Fruit fly (Drosophila melanogaster) whole organism, embryonic: ENCODE results near the gene CG6689.

Source experiments
- Atf6 ChIP-seq: fragments of 200-800 bp; sonication (Bioruptor generic); IDR thresholded peaks from 2 replicates; pipeline ENCODE4 v1.3.6; 2022; ENCODE audit warnings: missing biosample characterization, missing genetic modification characterization
- B-H1 ChIP-seq: fragments of 200-800 bp; sonication (Bioruptor generic); IDR thresholded peaks from 3 replicates; pipeline ENCODE4 v1.3.6; 2022; ENCODE audit warnings: missing biosample characterization, missing genetic modification characterization
- BtbVII ChIP-seq: fragments of 200-800 bp; sonication (Bioruptor generic); optimal IDR thresholded peaks from 3 replicates; lab custom pipeline; 2017; ENCODE audit warnings: missing biosample characterization, mild to moderate bottlenecking, missing genetic modification characterization
- CG1024 ChIP-seq: fragments of 200-800 bp; sonication (Bioruptor generic); IDR thresholded peaks from 2 replicates; pipeline ENCODE4 v1.3.6; 2022; ENCODE audit warnings: missing biosample characterization, missing genetic modification characterization
- CG11398 ChIP-seq: fragments of 200-800 bp; sonication (Bioruptor generic); optimal IDR thresholded peaks from 2 replicates; lab custom pipeline; 2016; ENCODE audit warnings: missing biosample characterization, missing genetic modification characterization
- CG11560 ChIP-seq: fragments of 200-800 bp; sonication (Bioruptor generic); IDR thresholded peaks from 3 replicates; pipeline ENCODE4 v1.3.6; 2022; ENCODE audit warnings: missing biosample characterization, missing genetic modification characterization
- CG11695 ChIP-seq: fragments of 200-800 bp; sonication (Bioruptor generic); IDR thresholded peaks from 3 replicates; pipeline ENCODE4 v1.3.6; 2022; ENCODE audit warnings: missing biosample characterization, missing genetic modification characterization
- CG12236 ChIP-seq: fragments of 200-800 bp; sonication (Bioruptor generic); optimal IDR thresholded peaks from 2 replicates; lab custom pipeline; 2016; ENCODE audit warnings: missing biosample characterization, missing genetic modification characterization
- CG12391 ChIP-seq: fragments of 200-800 bp; sonication (Bioruptor generic); optimal IDR thresholded peaks from 3 replicates; lab custom pipeline; 2018; ENCODE audit warnings: missing biosample characterization, mild to moderate bottlenecking, missing genetic modification characterization, moderate library complexity
- CG13296 ChIP-seq: fragments of 200-800 bp; sonication (Bioruptor generic); optimal IDR thresholded peaks from 3 replicates; lab custom pipeline; 2018; ENCODE audit warnings: missing biosample characterization, mild to moderate bottlenecking, missing genetic modification characterization
- CG1529 ChIP-seq: fragments of 200-800 bp; sonication (Bioruptor generic); optimal IDR thresholded peaks from 3 replicates; lab custom pipeline; 2018; ENCODE audit warnings: missing biosample characterization, missing genetic modification characterization
- CG15479 ChIP-seq: fragments of 200-800 bp; sonication (Bioruptor generic); optimal IDR thresholded peaks from 3 replicates; lab custom pipeline; 2019; ENCODE audit warnings: missing biosample characterization, mild to moderate bottlenecking, missing genetic modification characterization, moderate library complexity
- CG15514 ChIP-seq: fragments of 200-800 bp; sonication (Bioruptor generic); optimal IDR thresholded peaks from 3 replicates; lab custom pipeline; 2017; ENCODE audit warnings: missing biosample characterization, missing genetic modification characterization, mild to moderate bottlenecking, moderate library complexity, missing genetic modification reagents
- CG15696 ChIP-seq: fragments of 200-800 bp; sonication (Bioruptor generic); optimal IDR thresholded peaks from 2 replicates; lab custom pipeline; 2019; ENCODE audit warnings: missing biosample characterization, mild to moderate bottlenecking, missing genetic modification characterization, moderate library complexity
- CG1603 ChIP-seq: fragments of 200-800 bp; sonication (Bioruptor generic); optimal IDR thresholded peaks from 2 replicates; lab custom pipeline; 2019; ENCODE audit warnings: missing biosample characterization, mild to moderate bottlenecking, missing genetic modification characterization, moderate library complexity
- CG18476 ChIP-seq: fragments of 200-800 bp; sonication (Bioruptor generic); optimal IDR thresholded peaks from 2 replicates; lab custom pipeline; 2016; ENCODE audit warnings: missing biosample characterization, mild to moderate bottlenecking, missing genetic modification characterization
- CG2120 ChIP-seq: fragments of 200-800 bp; sonication (Bioruptor generic); optimal IDR thresholded peaks from 3 replicates; lab custom pipeline; 2016; ENCODE audit warnings: missing biosample characterization, missing genetic modification characterization
- CG3163 ChIP-seq: fragments of 200-800 bp; sonication (Bioruptor generic); optimal IDR thresholded peaks from 3 replicates; lab custom pipeline; 2016; ENCODE audit warnings: missing biosample characterization, missing genetic modification characterization
- CG32532 ChIP-seq: fragments of 200-800 bp; sonication (Bioruptor generic); IDR thresholded peaks from 2 replicates; pipeline ENCODE4 v1.3.6; 2022; ENCODE audit warnings: missing biosample characterization, missing genetic modification characterization
- CG32767 ChIP-seq: fragments of 200-800 bp; sonication (Bioruptor generic); IDR thresholded peaks from 2 replicates; pipeline ENCODE4 v1.3.6; 2022; ENCODE audit warnings: missing biosample characterization, missing genetic modification characterization
- CG4328 ChIP-seq: fragments of 200-800 bp; sonication (Bioruptor generic); optimal IDR thresholded peaks from 3 replicates; lab custom pipeline; 2017; ENCODE audit warnings: missing biosample characterization, missing genetic modification reagents, missing genetic modification characterization
- CG6791 ChIP-seq: fragments of 200-800 bp; sonication (Bioruptor generic); IDR thresholded peaks from 3 replicates; pipeline ENCODE4 v1.3.6; 2022; ENCODE audit warnings: missing biosample characterization, missing genetic modification characterization; ENCODE audit not compliant: partially characterized antibody
- CG7357 ChIP-seq: fragments of 200-800 bp; sonication (Bioruptor generic); IDR thresholded peaks from 3 replicates; pipeline ENCODE4 v1.3.6; 2022; ENCODE audit warnings: missing biosample characterization, missing genetic modification characterization
- CG8478 ChIP-seq: fragments of >200 bp; optimal IDR thresholded peaks from 2 replicates; lab custom pipeline; 2018
- CG8944 ChIP-seq: fragments of 200-800 bp; sonication (Bioruptor generic); optimal IDR thresholded peaks from 3 replicates; lab custom pipeline; 2016; ENCODE audit warnings: missing biosample characterization, missing genetic modification characterization
- Camta ChIP-seq: fragments of 200-800 bp; sonication (Bioruptor generic); optimal IDR thresholded peaks from 2 replicates; lab custom pipeline; 2016; ENCODE audit warnings: missing biosample characterization, missing genetic modification characterization
- Dll ChIP-seq: fragments of 200-800 bp; sonication (Bioruptor generic); IDR thresholded peaks from 4 replicates; pipeline ENCODE4 v1.3.6; 2022; ENCODE audit warnings: missing biosample characterization, missing genetic modification characterization; ENCODE audit not compliant: partially characterized antibody
- E2f2 ChIP-seq: fragments of 200-800 bp; sonication (Bioruptor generic); IDR thresholded peaks from 2 replicates; pipeline ENCODE4 v1.3.6; 2022; ENCODE audit warnings: missing biosample characterization, missing genetic modification characterization
- HHEX ChIP-seq: fragments of 200-800 bp; sonication (Bioruptor generic); optimal IDR thresholded peaks from 3 replicates; lab custom pipeline; 2017; ENCODE audit warnings: missing biosample characterization, mild to moderate bottlenecking, missing genetic modification characterization, missing genetic modification reagents
- Hr78 ChIP-seq, 2 experiments: fragments of 200-800 bp in 1 of 2; fragments of >200 bp in 1 of 2; sonication (Bioruptor generic) in 1 of 2; optimal IDR thresholded peaks; 2 replicates each; lab custom pipeline; 2017 to 2019; ENCODE audit warnings: missing biosample characterization in 2 of 2, missing genetic modification characterization in 2 of 2, mild to moderate bottlenecking in 1 of 2, moderate library complexity in 1 of 2
- Hsf ChIP-seq: fragments of 200-800 bp; sonication (Bioruptor generic); optimal IDR thresholded peaks from 3 replicates; lab custom pipeline; 2016; ENCODE audit warnings: missing biosample characterization, missing genetic modification characterization
- NC2β ChIP-seq: fragments of 200-800 bp; sonication (Bioruptor generic); optimal IDR thresholded peaks from 2 replicates; lab custom pipeline; 2016; ENCODE audit warnings: missing biosample characterization, missing genetic modification characterization
- Nf-YA ChIP-seq: fragments of 200-800 bp; sonication (Bioruptor generic); IDR thresholded peaks from 2 replicates; pipeline ENCODE4 v1.3.6; 2022; ENCODE audit warnings: missing biosample characterization, missing genetic modification characterization
- NfI ChIP-seq: fragments of 200-800 bp; sonication (Bioruptor generic); optimal IDR thresholded peaks from 3 replicates; lab custom pipeline; 2018; ENCODE audit warnings: missing biosample characterization, mild to moderate bottlenecking, missing genetic modification characterization, moderate library complexity
- Six4 ChIP-seq: fragments of 200-800 bp; sonication (Bioruptor generic); optimal IDR thresholded peaks from 2 replicates; lab custom pipeline; 2016; ENCODE audit warnings: missing biosample characterization, missing genetic modification characterization
- Sry-β ChIP-seq: fragments of 200-800 bp; sonication (Bioruptor generic); optimal IDR thresholded peaks from 2 replicates; lab custom pipeline; 2018; ENCODE audit warnings: missing biosample characterization, mild to moderate bottlenecking, missing genetic modification characterization, moderate library complexity
- az2 ChIP-seq: fragments of 200-800 bp; sonication (Bioruptor generic); optimal IDR thresholded peaks from 3 replicates; lab custom pipeline; 2016; ENCODE audit warnings: missing biosample characterization, missing genetic modification characterization
- cad ChIP-seq: fragments of >200 bp; optimal IDR thresholded peaks from 2 replicates; lab custom pipeline; 2017; ENCODE audit warnings: missing biosample characterization, missing genetic modification characterization
- ci ChIP-seq: fragments of 200-800 bp; sonication (Bioruptor generic); IDR thresholded peaks from 3 replicates; pipeline ENCODE4 v1.3.6; 2022; ENCODE audit warnings: missing biosample characterization, missing genetic modification characterization
- crp ChIP-seq, 2 experiments: fragments of 200-800 bp; sonication (Bioruptor generic); optimal IDR thresholded peaks; 2 replicates in 1 of 2; 3 replicates in 1 of 2; lab custom pipeline; 2017; ENCODE audit warnings: missing biosample characterization in 2 of 2, missing genetic modification characterization in 2 of 2, mild to moderate bottlenecking in 1 of 2, moderate library complexity in 1 of 2
- disco-r ChIP-seq: fragments of 200-800 bp; sonication (Bioruptor generic); optimal IDR thresholded peaks from 2 replicates; lab custom pipeline; 2016; ENCODE audit warnings: missing biosample characterization, missing genetic modification characterization
- fu2 ChIP-seq: fragments of 200-800 bp; sonication (Bioruptor generic); optimal IDR thresholded peaks from 2 replicates; lab custom pipeline; 2016; ENCODE audit warnings: missing biosample characterization, missing genetic modification characterization
- h ChIP-seq: fragments of >200 bp; optimal IDR thresholded peaks from 2 replicates; lab custom pipeline; 2017
- lmd ChIP-seq: fragments of 200-800 bp; sonication (Bioruptor generic); IDR thresholded peaks from 2 replicates; pipeline ENCODE4 v1.3.6; 2022; ENCODE audit warnings: missing biosample characterization, missing genetic modification characterization
- lola ChIP-seq, 3 experiments: fragments of >200 bp in 2 of 3; fragments of 200-800 bp in 1 of 3; sonication (Bioruptor generic) in 1 of 3; optimal IDR thresholded peaks; 2 replicates each; lab custom pipeline; 2017 to 2019; ENCODE audit warnings: missing biosample characterization in 3 of 3, missing genetic modification characterization in 3 of 3, mild to moderate bottlenecking in 1 of 3, moderate library complexity in 1 of 3
- otp ChIP-seq: fragments of 200-800 bp; sonication (Bioruptor generic); IDR thresholded peaks from 3 replicates; pipeline ENCODE4, ENCODE4 v1.3.6; 2022; ENCODE audit warnings: missing biosample characterization, missing genetic modification characterization
- sd ChIP-seq: fragments of 200-800 bp; sonication (Bioruptor generic); optimal IDR thresholded peaks from 3 replicates; lab custom pipeline; 2018; ENCODE audit warnings: missing biosample characterization, mild to moderate bottlenecking, missing genetic modification characterization, moderate library complexity
- slp2 ChIP-seq: fragments of 200-800 bp; sonication (Bioruptor generic); optimal IDR thresholded peaks from 2 replicates; lab custom pipeline; 2016; ENCODE audit warnings: missing biosample characterization, missing genetic modification characterization
- stc ChIP-seq: fragments of 200-800 bp; sonication (Bioruptor generic); IDR thresholded peaks from 2 replicates; pipeline ENCODE4 v1.3.6; 2022; ENCODE audit warnings: missing biosample characterization, missing genetic modification characterization
- tll ChIP-seq, 2 experiments: fragments of 200-800 bp in 1 of 2; fragments of >200 bp in 1 of 2; sonication (Bioruptor generic) in 1 of 2; optimal IDR thresholded peaks; 2 replicates each; lab custom pipeline; 2017 to 2019; ENCODE audit warnings: missing biosample characterization in 2 of 2, missing genetic modification characterization in 2 of 2, mild to moderate bottlenecking in 1 of 2, moderate library complexity in 1 of 2
- tup ChIP-seq: fragments of 200-800 bp; sonication (Bioruptor generic); optimal IDR thresholded peaks from 2 replicates; lab custom pipeline; 2016; ENCODE audit warnings: missing biosample characterization, mild to moderate bottlenecking, missing genetic modification characterization, moderate library complexity

Gene CG6689

DNA sequence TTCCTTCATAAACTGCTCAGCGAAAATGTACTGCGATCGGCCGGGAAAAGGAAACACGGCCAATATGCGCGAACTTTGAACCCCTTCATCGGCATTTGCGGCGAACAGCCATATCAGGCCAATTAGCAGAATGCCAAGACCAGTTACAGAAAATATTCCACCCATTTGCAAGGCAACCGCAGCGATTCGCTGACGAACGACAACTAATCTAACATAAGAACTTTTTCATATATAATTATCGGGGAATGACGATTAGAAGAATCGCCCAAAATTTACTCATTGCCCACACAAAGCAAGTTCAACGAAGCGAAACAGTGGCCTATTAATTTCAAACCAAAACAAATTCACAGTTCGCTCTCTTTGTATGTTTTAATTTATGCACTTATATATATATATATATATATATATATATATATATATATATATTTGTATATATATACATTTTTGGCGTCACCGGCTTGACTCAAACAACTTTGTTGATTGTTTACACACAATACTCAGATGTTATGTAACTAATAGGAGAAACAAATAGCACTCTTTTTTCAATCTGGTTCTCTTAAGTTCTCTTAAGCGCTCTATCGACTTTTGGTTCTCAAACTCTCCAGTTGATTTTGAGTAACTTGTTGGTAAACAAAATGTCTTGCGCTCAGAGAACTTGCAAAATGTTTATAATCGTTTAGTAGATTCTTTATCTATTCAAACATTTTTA is 47.2 kb downstream of the CG6689 start, which contains the start of gene Ugt35A1 (continued):
- TF ChIP-seq lmd (GFP tag; lab: Robert Waterston, UW) (no peak), tup (GFP tag; lab: Kevin White, UChicago) (no peak), slp2 (GFP tag; lab: Kevin White, UChicago) (no peak), CG15696 (tag; lab: Kevin White, UChicago) (no peak), h (no peak), HHEX (no peak), Atf6 (no peak), Camta (GFP tag; lab: Kevin White, UChicago) (no peak), CG6791 (GFP tag; lab: Robert Waterston, UW) (no peak), CG7357 (GFP tag; lab: Robert Waterston, UW) (no peak), az2 (GFP tag; lab: Kevin White, UChicago) (no peak), CG8478 (no peak), fu2 (GFP tag; lab: Kevin White, UChicago) (no peak), CG11560 (tag; lab: Robert Waterston, UW) (no peak), CG1024 (GFP tag; lab: Robert Waterston, UW) (no peak), Dll (GFP tag; lab: Robert Waterston, UW) (no peak), CG32767 (GFP tag; lab: Robert Waterston, UW) (no peak), sd (tag; lab: Kevin White, UChicago) (peak; percentile 66), NfI (GFP tag; lab: Kevin White, UChicago) (no peak), CG2120 (GFP tag; lab: Kevin White, UChicago) (no peak), Sry-β (no peak), lola (GFP tag; optimal IDR thresholded peaks at IDR 0.05; lab: Kevin White, UChicago) (no peak), E2f2 (GFP tag; lab: Robert Waterston, UW) (no peak), ci (GFP tag; lab: Robert Waterston, UW) (no peak), B-H1 (GFP tag; lab: Robert Waterston, UW) (no peak), CG18476 (GFP tag; lab: Kevin White, UChicago) (no peak), cad (GFP tag; lab: Kevin White, UChicago) (no peak), tll (GFP tag; optimal IDR thresholded peaks at IDR 0.05; lab: Kevin White, UChicago) (no peak), CG12391 (tag; lab: Kevin White, UChicago) (no peak), Nf-YA (no peak), crp (GFP tag; optimal IDR thresholded peaks at IDR 0.05; lab: Kevin White, UChicago) (no peak), BtbVII (no peak), CG13296 (peak; percentile 10), CG11398 (GFP tag; lab: Kevin White, UChicago) (no peak), CG12236 (no peak), disco-r (GFP tag; lab: Kevin White, UChicago) (no peak), CG11695 (GFP tag; lab: Robert Waterston, UW) (no peak), CG4328 (GFP tag; lab: Kevin White, UChicago) (no peak), otp (GFP tag; lab: Robert Waterston, UW) (0 out of 3 replicates have a peak, but pooled peaks have one; percentile 12), CG1529 (GFP tag; lab: Kevin White, UChicago) (no peak), NC2β (no peak), CG1603 (no peak), stc (GFP tag; lab: Robert Waterston, UW) (no peak), Hr78 (GFP tag; optimal IDR thresholded peaks at IDR 0.05; lab: Kevin White, UChicago) (peak in 1 of 2 experiments; percentile 1), Six4 (GFP tag; lab: Kevin White, UChicago) (no peak), CG15514 (GFP tag; lab: Kevin White, UChicago) (no peak), CG8944 (GFP tag; lab: Kevin White, UChicago) (no peak), Hsf (GFP tag; lab: Kevin White, UChicago) (no peak), CG32532 (peak; percentile 7; the same call in 1 of the 2 replicates), CG15479 (GFP tag; lab: Kevin White, UChicago) (no peak), CG3163 (GFP tag; lab: Kevin White, UChicago) (peak; percentile 77)
